Worm (Caenorhabditis elegans) whole organism, early embryonic: Measurements from ENCODE around the gene srx-18.

ENCODE experiments used
- B0310.2 ChIP-seq: sonication (generic microtip); optimal IDR thresholded peaks from 2 replicates; lab custom pipeline; 2016; ENCODE audit warnings: mild to moderate bottlenecking, missing genetic modification characterization, missing compliant biosample characterization
- F13C5.2 ChIP-seq: sonication (generic microtip); optimal IDR thresholded peaks from 2 replicates; lab custom pipeline; 2017; ENCODE audit warnings: mild to moderate bottlenecking, missing genetic modification characterization, inconsistent platforms, missing compliant biosample characterization
- aly-1 ChIP-seq: sonication (generic microtip); optimal IDR thresholded peaks from 2 replicates; lab custom pipeline; 2016; ENCODE audit warnings: missing genetic modification characterization, missing compliant biosample characterization
- ama-1 ChIP-seq: fragments of 150-350 bp; optimal IDR thresholded peaks from 2 replicates; lab custom pipeline; 2014
- ceh-13 ChIP-seq: fragments of 200-800 bp; sonication (Bioruptor generic); optimal IDR thresholded peaks from 2 replicates; lab custom pipeline; 2018; ENCODE audit warnings: mild to moderate bottlenecking, missing genetic modification characterization, missing compliant biosample characterization
- ceh-36 ChIP-seq: sonication (generic microtip); optimal IDR thresholded peaks from 2 replicates; lab custom pipeline; 2016; ENCODE audit warnings: missing genetic modification characterization, inconsistent platforms, missing compliant biosample characterization
- ets-7 ChIP-seq: sonication (generic microtip); optimal IDR thresholded peaks from 2 replicates; lab custom pipeline; 2016; ENCODE audit warnings: missing genotype, missing genetic modification characterization, missing compliant biosample characterization
- flt-1 ChIP-seq: fragments of 200-800 bp; sonication (Bioruptor generic); IDR thresholded peaks from 2 replicates; pipeline ENCODE4 v1.3.6; 2022; ENCODE audit warnings: missing genetic modification characterization, missing compliant biosample characterization
- hmbx-1 ChIP-seq: sonication (generic microtip); optimal IDR thresholded peaks from 2 replicates; lab custom pipeline; 2016; ENCODE audit warnings: mild to moderate bottlenecking, missing genetic modification characterization, missing compliant biosample characterization
- hmg-4 ChIP-seq: fragments of 200-800 bp; sonication (Bioruptor generic); optimal IDR thresholded peaks from 2 replicates; lab custom pipeline; 2018; ENCODE audit warnings: mild to moderate bottlenecking, missing genetic modification characterization, missing compliant biosample characterization
- hnd-1 ChIP-seq: sonication (generic microtip); optimal IDR thresholded peaks from 2 replicates; lab custom pipeline; 2016; ENCODE audit warnings: missing genetic modification characterization, missing compliant biosample characterization
- pes-1 ChIP-seq: fragments of 200-800 bp; sonication (Bioruptor generic); IDR thresholded peaks from 2 replicates; pipeline ENCODE4 v1.3.6; 2022; ENCODE audit warnings: missing genetic modification reagents, missing genetic modification characterization, missing compliant biosample characterization
- scrt-1 ChIP-seq: fragments of 200-800 bp; sonication (Bioruptor generic); IDR thresholded peaks from 2 replicates; pipeline ENCODE4 v1.3.6; 2022; ENCODE audit warnings: missing genetic modification characterization, missing compliant biosample characterization
- sea-1 ChIP-seq: fragments of 200-800 bp; sonication (Bioruptor generic); conservative IDR thresholded peaks from 2 replicates; pipeline ENCODE4 v1.3.6; 2022; ENCODE audit warnings: missing genetic modification characterization, missing compliant biosample characterization
- tbx-11 ChIP-seq: fragments of 200-800 bp; sonication (Bioruptor generic); IDR thresholded peaks from 2 replicates; pipeline ENCODE4 v1.3.6; 2022; ENCODE audit warnings: missing genetic modification characterization, missing compliant biosample characterization
- tbx-37 ChIP-seq: fragments of 200-800 bp; sonication (Bioruptor generic); conservative IDR thresholded peaks from 2 replicates; pipeline ENCODE4 v1.3.6; 2022; ENCODE audit warnings: missing genetic modification reagents, missing genetic modification characterization, missing compliant biosample characterization
- tra-4 ChIP-seq: sonication (generic microtip); optimal IDR thresholded peaks from 2 replicates; lab custom pipeline; 2017; ENCODE audit warnings: missing genetic modification characterization, missing compliant biosample characterization

Gene srx-18

ce11 chrV:17795655-17796054 is 3.0 kb downstream of the srx-18 start, which contains the start of gene srh-288:
Gene srh-288, minus strand, starts transcription at chrV:17795755.
- no peak for TF ChIP-seq ceh-13 (GFP tag; lab: Kevin White, UChicago)
- TF ChIP-seq hmbx-1: no peak
- no peak for TF ChIP-seq hmg-4
- TF ChIP-seq hnd-1: no peak
- no peak for TF ChIP-seq ets-7 (tag; lab: Kevin White, UChicago)
- no peak for TF ChIP-seq F13C5.2 (tag; lab: Kevin White, UChicago)
- no peak for TF ChIP-seq tra-4 (tag; lab: Kevin White, UChicago)
- no peak for TF ChIP-seq pes-1 (GFP tag; lab: Robert Waterston, UW)
- TF ChIP-seq sea-1 (GFP tag; lab: Robert Waterston, UW): no peak
- TF ChIP-seq B0310.2: no peak
- TF ChIP-seq aly-1: no peak
- no peak for TF ChIP-seq ama-1
- TF ChIP-seq ceh-36: no peak
- no peak for TF ChIP-seq scrt-1
- TF ChIP-seq tbx-11: no peak
- no peak for TF ChIP-seq tbx-37
- no peak for TF ChIP-seq flt-1 (GFP tag; lab: Robert Waterston, UW)

- no peak for TF ChIP-seq ama-1
- no peak for TF ChIP-seq flt-1 (GFP tag; lab: Robert Waterston, UW)
- TF ChIP-seq ceh-36: no peak
- TF ChIP-seq hnd-1: no peak
- TF ChIP-seq pes-1 (GFP tag; lab: Robert Waterston, UW): no peak
- no peak for TF ChIP-seq ets-7 (tag; lab: Kevin White, UChicago)
- no peak for TF ChIP-seq hmg-4
- no peak for TF ChIP-seq tbx-11
- TF ChIP-seq hmbx-1: no peak
- TF ChIP-seq sea-1 (GFP tag; lab: Robert Waterston, UW): no peak
- TF ChIP-seq tbx-37: no peak
- no peak for TF ChIP-seq scrt-1
Observed at ce11 chrV:17793986-17794385, 4.7 kb downstream of the srx-18 start, which contains the start of gene srh-289. Gene srh-289, minus strand, starts transcription at chrV:17794086.

ce11 chrV:17790191-17790590 is 8.5 kb downstream of the srx-18 start, which contains the start of gene srh-290:
Gene srh-290, plus strand, starts transcription at chrV:17790491.
- TF ChIP-seq ceh-13 (GFP tag; lab: Kevin White, UChicago) (no peak), flt-1 (GFP tag; lab: Robert Waterston, UW) (no peak), tbx-37 (no peak), sea-1 (GFP tag; lab: Robert Waterston, UW) (no peak), B0310.2 (no peak), tra-4 (tag; lab: Kevin White, UChicago) (no peak)

- TF ChIP-seq ets-7 (tag; lab: Kevin White, UChicago) (no peak), scrt-1 (no peak), aly-1 (no peak), tbx-11 (no peak), hmbx-1 (no peak), hmg-4 (no peak), ceh-13 (GFP tag; lab: Kevin White, UChicago) (no peak), ceh-36 (no peak), tbx-37 (no peak)
Observed at ce11 chrV:17784363-17784762, 14.3 kb downstream of the srx-18 start.

- no peak for TF ChIP-seq ceh-36
- no peak for TF ChIP-seq pes-1 (GFP tag; lab: Robert Waterston, UW)
- TF ChIP-seq scrt-1: no peak
Observed at ce11 chrV:17783542-17783941, 15.1 kb downstream of the srx-18 start, which contains the start of gene srab-12. Gene srab-12, minus strand, starts transcription at chrV:17783642.

- TF ChIP-seq flt-1 (GFP tag; lab: Robert Waterston, UW) (no peak), ceh-13 (GFP tag; lab: Kevin White, UChicago) (no peak), aly-1 (no peak), tbx-11 (no peak), sea-1 (GFP tag; lab: Robert Waterston, UW) (no peak), ets-7 (tag; lab: Kevin White, UChicago) (no peak), tra-4 (tag; lab: Kevin White, UChicago) (no peak)
Observed at ce11 chrV:17780285-17780684, 18.4 kb downstream of the srx-18 start.

- TF ChIP-seq pes-1 (GFP tag; lab: Robert Waterston, UW): no peak
- TF ChIP-seq tbx-37: no peak
- TF ChIP-seq ets-7 (tag; lab: Kevin White, UChicago): no peak
- no peak for TF ChIP-seq tra-4 (tag; lab: Kevin White, UChicago)
- TF ChIP-seq B0310.2: no peak
- TF ChIP-seq hmg-4: no peak
- TF ChIP-seq ceh-13 (GFP tag; lab: Kevin White, UChicago): no peak
- TF ChIP-seq tbx-11: no peak
Observed at ce11 chrV:17777624-17778023, 21.1 kb downstream of the srx-18 start, which contains the start of gene C47A10.12. Gene C47A10.12, plus strand, starts transcription at chrV:17777924.

- TF ChIP-seq tbx-37: no peak
- no peak for TF ChIP-seq F13C5.2 (tag; lab: Kevin White, UChicago)
- TF ChIP-seq ceh-13 (GFP tag; lab: Kevin White, UChicago): no peak
- no peak for TF ChIP-seq pes-1 (GFP tag; lab: Robert Waterston, UW)
- TF ChIP-seq scrt-1: no peak
- no peak for TF ChIP-seq tbx-11
- TF ChIP-seq hnd-1: no peak
- no peak for TF ChIP-seq ama-1
- no peak for TF ChIP-seq B0310.2
- TF ChIP-seq sea-1 (GFP tag; lab: Robert Waterston, UW): no peak
- no peak for TF ChIP-seq ets-7 (tag; lab: Kevin White, UChicago)
- TF ChIP-seq hmbx-1: no peak
- no peak for TF ChIP-seq aly-1
- TF ChIP-seq ceh-36: no peak
- no peak for TF ChIP-seq hmg-4
- no peak for TF ChIP-seq tra-4 (tag; lab: Kevin White, UChicago)
- TF ChIP-seq flt-1 (GFP tag; lab: Robert Waterston, UW): no peak
Observed at ce11 chrV:17777127-17777526, 21.6 kb downstream of the srx-18 start, which contains the start of gene ddo-1. Gene ddo-1, minus strand, starts transcription at chrV:17777227.

ce11 chrV:17773108-17773507 is 25.6 kb downstream of the srx-18 start, which contains the start of gene sre-21:
Gene sre-21, minus strand, starts transcription at chrV:17773208.
- no peak for TF ChIP-seq F13C5.2 (tag; lab: Kevin White, UChicago)
